Worm (Caenorhabditis elegans): ENCODE results near the gene F28C1.1.
A peak's percentile ranks its signal among the peaks of the same experiment; 100 is the strongest.

The F28C1.1 gene

ce11 chrV:12450441-12450840, at the start of gene F28C1.1:
F28C1.1 (plus strand) TSS chrV:12450805.
- TF ChIP-seq egl-13 (tag; optimal IDR thresholded peaks at IDR 0.05), result no peak
- TF ChIP-seq nhr-237 (tag; optimal IDR thresholded peaks at IDR 0.05), result peak; percentile 3
- peak; percentile 25 for TF ChIP-seq nhr-20 (tag; optimal IDR thresholded peaks at IDR 0.05)
- TF ChIP-seq mep-1 (tag; optimal IDR thresholded peaks at IDR 0.05), result no peak
- TF ChIP-seq tbx-2 (tag; optimal IDR thresholded peaks at IDR 0.05), result peak; percentile 12
- peak; percentile 12 for TF ChIP-seq nhr-90 (tag; optimal IDR thresholded peaks at IDR 0.05; ENCODE audit: poor library complexity)
- peak; percentile 18 for TF ChIP-seq xbp-1 (tag; optimal IDR thresholded peaks at IDR 0.05)
- TF ChIP-seq skn-1 (tag; optimal IDR thresholded peaks at IDR 0.05), result peak; percentile 68
- TF ChIP-seq mdl-1 (tag; optimal IDR thresholded peaks at IDR 0.05), result no peak
- TF ChIP-seq lsy-2 (tag; optimal IDR thresholded peaks at IDR 0.05), result peak in 1 of 2 experiments; percentile 70
- TF ChIP-seq ceh-82 (tag; optimal IDR thresholded peaks at IDR 0.05), result peak in 1 of 3 experiments; percentile 34
- peak; percentile 43 for TF ChIP-seq C16A3.4 (tag; optimal IDR thresholded peaks at IDR 0.05)
- peak; percentile 23 for TF ChIP-seq nhr-85 (tag)
- no peak for TF ChIP-seq lin-14 (GFP tag; optimal IDR thresholded peaks at IDR 0.05)
- TF ChIP-seq nhr-47 (tag; optimal IDR thresholded peaks at IDR 0.05), result peak; percentile 40
- no peak for TF ChIP-seq elt-3 (tag; optimal IDR thresholded peaks at IDR 0.05)
- peak; percentile 9 for TF ChIP-seq rnt-1 (tag; optimal IDR thresholded peaks at IDR 0.05)
- no peak for TF ChIP-seq elt-2 (tag; optimal IDR thresholded peaks at IDR 0.05)
- no peak for TF ChIP-seq ces-1 (GFP tag; optimal IDR thresholded peaks at IDR 0.05)
- peak; percentile 29 for TF ChIP-seq blmp-1 (tag; optimal IDR thresholded peaks at IDR 0.05)
- TF ChIP-seq efl-1 (optimal IDR thresholded peaks at IDR 0.05), result peak; percentile 60 to 90
- peak; percentile 92 to 99 for TF ChIP-seq efl-1 (GFP tag; optimal IDR thresholded peaks at IDR 0.05 in 1 of 2)
- TF ChIP-seq lin-35 (GFP tag; optimal IDR thresholded peaks at IDR 0.05), result peak; percentile 86 to 95
- peak; percentile 84 to 92 (median 88) for TF ChIP-seq dpl-1 (GFP tag; optimal IDR thresholded peaks at IDR 0.05)

- no peak for TF ChIP-seq efl-3 (GFP tag; optimal IDR thresholded peaks at IDR 0.05)
- no peak for TF ChIP-seq tlp-1 (tag; optimal IDR thresholded peaks at IDR 0.05)
- TF ChIP-seq jun-1 (tag; optimal IDR thresholded peaks at IDR 0.05), result no peak
- no peak for TF ChIP-seq C16A3.4 (tag; optimal IDR thresholded peaks at IDR 0.05)
- TF ChIP-seq lin-15B (tag; optimal IDR thresholded peaks at IDR 0.05), result no peak
- no peak for TF ChIP-seq aha-1 (tag; optimal IDR thresholded peaks at IDR 0.05)
These were observed 49.2 kb upstream of the F28C1.1 start, which contains the start of gene K01D12.7 for ce11 chrV:12401383-12401782. K01D12.7 (minus strand) TSS chrV:12401483.

ce11 chrV:12402355-12402754, 48.2 kb upstream of the F28C1.1 start, which contains the start of gene K01D12.8:
K01D12.8 (plus strand) TSS chrV:12402655.
- no peak for TF ChIP-seq alr-1 (tag; optimal IDR thresholded peaks at IDR 0.05; ENCODE audit: borderline replicate concordance)
- no peak for TF ChIP-seq swsn-7 (tag; optimal IDR thresholded peaks at IDR 0.05)
- no peak for TF ChIP-seq rnt-1 (tag; optimal IDR thresholded peaks at IDR 0.05)
- TF ChIP-seq nhr-12 (tag; optimal IDR thresholded peaks at IDR 0.05), result no peak
- no peak for TF ChIP-seq pag-3 (tag; optimal IDR thresholded peaks at IDR 0.05; ENCODE audit: borderline replicate concordance, insufficient read depth)
- TF ChIP-seq lir-3 (tag; optimal IDR thresholded peaks at IDR 0.05; ENCODE audit: poor library complexity), result no peak
- TF ChIP-seq zag-1 (tag; optimal IDR thresholded peaks at IDR 0.05), result no peak
- TF ChIP-seq lin-14 (GFP tag; optimal IDR thresholded peaks at IDR 0.05), result no peak
- TF ChIP-seq mab-9 (GFP tag; IDR thresholded peaks at IDR 0.05), result no peak
- no peak for TF ChIP-seq fkh-10 (GFP tag; optimal IDR thresholded peaks at IDR 0.05)

ce11 chrV:12404544-12404943, 46.1 kb upstream of the F28C1.1 start, which contains the start of gene K01D12.9:
K01D12.9 (minus strand) TSS chrV:12404644.
- TF ChIP-seq ama-1 (optimal IDR thresholded peaks at IDR 0.05) (no peak), ces-1 (GFP tag; optimal IDR thresholded peaks at IDR 0.05) (no peak), nhr-28 (tag; optimal IDR thresholded peaks at IDR 0.05) (no peak), mef-2 (tag; optimal IDR thresholded peaks at IDR 0.05) (no peak), elt-3 (tag; optimal IDR thresholded peaks at IDR 0.05) (no peak), rnt-1 (tag; optimal IDR thresholded peaks at IDR 0.05) (no peak), elt-2 (tag; optimal IDR thresholded peaks at IDR 0.05) (no peak), ztf-4 (tag; optimal IDR thresholded peaks at IDR 0.05) (no peak), skn-1 (tag; optimal IDR thresholded peaks at IDR 0.05) (no peak)

Data from whole organism, L1 larva.